Worm (Caenorhabditis elegans): ENCODE results near the gene col-105.

The col-105 gene

ce11 chrIV:1359125-1359524, at the start of gene col-105:
col-105 (minus strand) TSS chrIV:1359225.
- TF ChIP-seq ceh-39 (tag; optimal IDR thresholded peaks at IDR 0.05) (no peak), lin-13 (tag; optimal IDR thresholded peaks at IDR 0.05) (no peak), blmp-1 (tag; optimal IDR thresholded peaks at IDR 0.05) (no peak), sptf-1 (tag; optimal IDR thresholded peaks at IDR 0.05) (no peak), elt-1 (tag; optimal IDR thresholded peaks at IDR 0.05; ENCODE audit: borderline replicate concordance, insufficient read depth) (no peak)

DNA sequence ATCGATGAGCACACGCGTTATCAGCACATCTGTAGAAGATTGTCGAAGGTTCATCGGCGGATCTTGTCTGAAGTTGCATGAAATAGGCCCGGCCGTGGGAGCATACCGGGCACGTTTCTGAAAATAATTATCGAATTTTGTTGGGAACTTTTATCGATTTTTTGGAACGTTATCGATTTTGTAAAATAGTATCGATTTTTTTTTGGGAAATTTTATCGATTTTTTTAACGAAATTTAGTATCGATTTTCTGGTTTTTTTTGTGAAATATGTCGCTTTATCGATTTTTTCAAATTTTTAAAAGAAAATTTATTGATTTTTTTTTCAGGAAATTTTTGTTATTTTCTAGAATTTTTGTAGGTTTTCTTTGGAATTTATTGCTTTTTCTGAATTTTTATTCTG, 49.7 kb upstream of the col-105 start:
- TF ChIP-seq ces-1 (GFP tag; optimal IDR thresholded peaks at IDR 0.05) (peak; percentile 0), unc-62 (GFP tag; optimal IDR thresholded peaks at IDR 0.05) (no peak)

ce11 chrIV:1408137-1408536, 49.1 kb upstream of the col-105 start:
- TF ChIP-seq nhr-12 (tag; optimal IDR thresholded peaks at IDR 0.05) = no peak
- TF ChIP-seq elt-1 (tag; optimal IDR thresholded peaks at IDR 0.05; ENCODE audit: borderline replicate concordance, insufficient read depth) = no peak
- no peak for TF ChIP-seq lin-13 (tag; optimal IDR thresholded peaks at IDR 0.05)
- no peak for TF ChIP-seq sem-2 (GFP tag; optimal IDR thresholded peaks at IDR 0.05)
- no peak for TF ChIP-seq blmp-1 (tag; optimal IDR thresholded peaks at IDR 0.05)
- TF ChIP-seq mls-2 (tag; optimal IDR thresholded peaks at IDR 0.05) = no peak
- TF ChIP-seq ceh-83 (GFP tag; optimal IDR thresholded peaks at IDR 0.05) = no peak
- TF ChIP-seq lin-32 (GFP tag; optimal IDR thresholded peaks at IDR 0.05) = no peak
- TF ChIP-seq ceh-39 (tag; optimal IDR thresholded peaks at IDR 0.05) = peak; percentile 6
- TF ChIP-seq ces-1 (GFP tag; optimal IDR thresholded peaks at IDR 0.05) = peak; percentile 9
- TF ChIP-seq nhr-28 (tag; optimal IDR thresholded peaks at IDR 0.05) = no peak
- TF ChIP-seq cnd-1 (tag; optimal IDR thresholded peaks at IDR 0.05) = no peak
- no peak for TF ChIP-seq ceh-43 (GFP tag; optimal IDR thresholded peaks at IDR 0.05)

DNA sequence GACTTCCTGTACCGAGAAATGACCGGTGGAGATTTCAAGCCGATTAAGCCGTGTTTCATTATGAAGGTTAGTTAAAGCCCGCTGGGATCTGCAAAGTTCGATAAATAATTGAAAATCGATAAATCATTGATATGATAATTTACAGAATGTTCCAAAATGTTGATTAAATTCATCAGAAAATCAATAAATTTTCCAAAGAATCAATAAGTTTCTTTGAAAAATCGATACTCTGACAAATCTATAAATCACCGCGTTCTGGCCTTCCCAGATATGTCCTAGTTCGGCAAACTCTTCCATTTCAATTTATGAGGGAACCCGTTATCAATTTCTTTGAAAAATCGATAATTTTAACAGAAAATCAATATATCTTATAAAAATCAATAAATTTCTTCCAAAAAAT, 48.5 kb upstream of the col-105 start:
- TF ChIP-seq M03D4.4 (tag; optimal IDR thresholded peaks at IDR 0.05) (no peak), tbx-8 (GFP tag; optimal IDR thresholded peaks at IDR 0.05) (no peak), elt-3 (tag; optimal IDR thresholded peaks at IDR 0.05) (no peak), zip-8 (tag; optimal IDR thresholded peaks at IDR 0.05) (no peak), blmp-1 (tag; optimal IDR thresholded peaks at IDR 0.05) (no peak), mab-5 (tag; optimal IDR thresholded peaks at IDR 0.05) (no peak), nhr-2 (tag; optimal IDR thresholded peaks at IDR 0.05) (no peak), snpc-4 (tag; optimal IDR thresholded peaks at IDR 0.05) (no peak), bed-3 (GFP tag; optimal IDR thresholded peaks at IDR 0.05) (no peak), unc-120 (tag; optimal IDR thresholded peaks at IDR 0.05; ENCODE audit: poor library complexity, severe bottlenecking) (no peak), nhr-76 (tag; optimal IDR thresholded peaks at IDR 0.05) (no peak), drap-1 (GFP tag; optimal IDR thresholded peaks at IDR 0.05) (no peak), cnd-1 (tag; optimal IDR thresholded peaks at IDR 0.05) (no peak), sem-2 (GFP tag; optimal IDR thresholded peaks at IDR 0.05) (no peak), hlh-1 (tag; optimal IDR thresholded peaks at IDR 0.05) (no peak), lin-32 (GFP tag; optimal IDR thresholded peaks at IDR 0.05) (no peak), lsy-2 (tag; optimal IDR thresholded peaks at IDR 0.05) (no peak), unc-39 (tag; optimal IDR thresholded peaks at IDR 0.05) (no peak), ham-2 (GFP tag; optimal IDR thresholded peaks at IDR 0.05) (no peak)

DNA sequence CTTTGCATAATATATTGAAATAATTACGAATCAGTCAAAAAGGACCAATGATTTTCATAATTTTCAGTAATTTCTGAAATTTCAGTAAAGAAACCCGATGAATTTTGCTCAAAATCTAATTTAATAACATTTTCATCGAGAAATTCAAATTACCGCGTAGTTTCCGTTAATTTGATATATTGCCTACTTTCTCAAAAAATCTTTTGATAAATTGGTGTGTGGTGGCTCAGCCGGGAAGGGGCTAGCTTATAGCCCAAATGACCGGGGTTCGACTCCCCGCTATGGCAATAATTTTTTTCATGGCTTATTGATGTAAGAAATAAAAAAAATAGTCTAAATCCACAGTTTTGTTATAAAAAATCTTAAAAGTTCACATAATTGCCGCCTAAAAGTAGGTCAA, 48.0 kb upstream of the col-105 start:
- no peak for TF ChIP-seq ceh-43 (GFP tag; optimal IDR thresholded peaks at IDR 0.05)
- no peak for TF ChIP-seq hlh-1 (tag; optimal IDR thresholded peaks at IDR 0.05)
- TF ChIP-seq ham-2 (GFP tag; optimal IDR thresholded peaks at IDR 0.05) = no peak
- TF ChIP-seq unc-62 (GFP tag; optimal IDR thresholded peaks at IDR 0.05) = no peak
- TF ChIP-seq drap-1 (GFP tag; optimal IDR thresholded peaks at IDR 0.05) = no peak
- TF ChIP-seq nhr-28 (tag; optimal IDR thresholded peaks at IDR 0.05) = no peak
- TF ChIP-seq ces-1 (GFP tag; optimal IDR thresholded peaks at IDR 0.05) = no peak
- TF ChIP-seq blmp-1 (tag; optimal IDR thresholded peaks at IDR 0.05) = no peak
- no peak for TF ChIP-seq sptf-1 (tag; optimal IDR thresholded peaks at IDR 0.05)
- no peak for TF ChIP-seq pha-4 (tag; optimal IDR thresholded peaks at IDR 0.05)
- TF ChIP-seq M03D4.4 (tag; optimal IDR thresholded peaks at IDR 0.05) = no peak
- no peak for TF ChIP-seq unc-120 (tag; optimal IDR thresholded peaks at IDR 0.05; ENCODE audit: poor library complexity, severe bottlenecking)
- TF ChIP-seq snpc-4 (tag; optimal IDR thresholded peaks at IDR 0.05) = no peak
- TF ChIP-seq cnd-1 (tag; optimal IDR thresholded peaks at IDR 0.05) = no peak
- no peak for TF ChIP-seq sem-2 (GFP tag; optimal IDR thresholded peaks at IDR 0.05)
- TF ChIP-seq elt-3 (tag; optimal IDR thresholded peaks at IDR 0.05) = no peak
- no peak for TF ChIP-seq lsy-2 (tag; optimal IDR thresholded peaks at IDR 0.05)
- no peak for TF ChIP-seq unc-39 (tag; optimal IDR thresholded peaks at IDR 0.05)
- no peak for TF ChIP-seq mls-2 (tag; optimal IDR thresholded peaks at IDR 0.05)

Data from whole organism, mixed stage, embryonic.